Worm (Caenorhabditis elegans): ENCODE measurements around the gene T16G12.13.

Gene T16G12.13

ce11 chrIII:10069278-10069677 is 8.6 kb downstream of the T16G12.13 start, which contains the start of gene T16G12.6:
Gene T16G12.6, plus strand, starts transcription at chrIII:10069578.
- TF ChIP-seq ref-1 (GFP tag; conservative IDR thresholded peaks at IDR 0.05) (no peak), ztf-23 (GFP tag; IDR thresholded peaks at IDR 0.05) (no peak), ztf-29 (GFP tag; IDR thresholded peaks at IDR 0.05) (no peak), T22C8.4 (GFP tag; IDR thresholded peaks at IDR 0.05) (no peak), flt-1 (GFP tag; IDR thresholded peaks at IDR 0.05) (no peak), klf-2 (GFP tag; conservative IDR thresholded peaks at IDR 0.05) (no peak), med-1 (GFP tag; optimal IDR thresholded peaks at IDR 0.05; ENCODE audit: insufficient read depth) (no peak), cog-1 (tag; optimal IDR thresholded peaks at IDR 0.05) (no peak), tab-1 (GFP tag; IDR thresholded peaks at IDR 0.05) (no peak)

- TF ChIP-seq ztf-23 (GFP tag; IDR thresholded peaks at IDR 0.05) (no peak), ref-1 (GFP tag; conservative IDR thresholded peaks at IDR 0.05) (no peak), T22C8.4 (GFP tag; IDR thresholded peaks at IDR 0.05) (no peak), flt-1 (GFP tag; IDR thresholded peaks at IDR 0.05) (no peak)
Observed at ce11 chrIII:10076042-10076441, 15.4 kb downstream of the T16G12.13 start.

ce11 chrIII:10078151-10078550 is 17.5 kb downstream of the T16G12.13 start, which contains the start of gene T16G12.9:
Gene T16G12.9, minus strand, starts transcription at chrIII:10078251.
- TF ChIP-seq ztf-29 (GFP tag; IDR thresholded peaks at IDR 0.05) (no peak), tab-1 (GFP tag; IDR thresholded peaks at IDR 0.05) (no peak), klf-2 (GFP tag; conservative IDR thresholded peaks at IDR 0.05) (no peak), flt-1 (GFP tag; IDR thresholded peaks at IDR 0.05) (no peak)

- TF ChIP-seq T22C8.4 (GFP tag; IDR thresholded peaks at IDR 0.05), result no peak
- no peak for TF ChIP-seq ztf-29 (GFP tag; IDR thresholded peaks at IDR 0.05)
- no peak for TF ChIP-seq ref-1 (GFP tag; conservative IDR thresholded peaks at IDR 0.05)
- TF ChIP-seq med-1 (GFP tag; optimal IDR thresholded peaks at IDR 0.05; ENCODE audit: insufficient read depth), result no peak
- TF ChIP-seq cog-1 (tag; optimal IDR thresholded peaks at IDR 0.05), result no peak
- no peak for TF ChIP-seq klf-2 (GFP tag; conservative IDR thresholded peaks at IDR 0.05)
- no peak for TF ChIP-seq tab-1 (GFP tag; IDR thresholded peaks at IDR 0.05)
- no peak for TF ChIP-seq ztf-23 (GFP tag; IDR thresholded peaks at IDR 0.05)
- no peak for TF ChIP-seq flt-1 (GFP tag; IDR thresholded peaks at IDR 0.05)
Observed at ce11 chrIII:10078784-10079183, 18.1 kb downstream of the T16G12.13 start.

- TF ChIP-seq T22C8.4 (GFP tag; IDR thresholded peaks at IDR 0.05), result no peak
- no peak for TF ChIP-seq ref-1 (GFP tag; conservative IDR thresholded peaks at IDR 0.05)
- TF ChIP-seq med-1 (GFP tag; optimal IDR thresholded peaks at IDR 0.05; ENCODE audit: insufficient read depth), result no peak
- no peak for TF ChIP-seq flt-1 (GFP tag; IDR thresholded peaks at IDR 0.05)
- no peak for TF ChIP-seq ztf-23 (GFP tag; IDR thresholded peaks at IDR 0.05)
- no peak for TF ChIP-seq cog-1 (tag; optimal IDR thresholded peaks at IDR 0.05)
- TF ChIP-seq tab-1 (GFP tag; IDR thresholded peaks at IDR 0.05), result no peak
- TF ChIP-seq ztf-29 (GFP tag; IDR thresholded peaks at IDR 0.05), result no peak
- no peak for TF ChIP-seq klf-2 (GFP tag; conservative IDR thresholded peaks at IDR 0.05)
Observed at ce11 chrIII:10083242-10083641, 22.6 kb downstream of the T16G12.13 start, which contains the start of gene T16H12.3. Gene T16H12.3, minus strand, starts transcription at chrIII:10083292.

ce11 chrIII:10085103-10085502 is 24.4 kb downstream of the T16G12.13 start, which contains the start of gene T16H12.13:
Gene T16H12.13, plus strand, starts transcription at chrIII:10085403.
- no peak for TF ChIP-seq tab-1 (GFP tag; IDR thresholded peaks at IDR 0.05)
- TF ChIP-seq ref-1 (GFP tag; conservative IDR thresholded peaks at IDR 0.05), result no peak
- TF ChIP-seq ztf-23 (GFP tag; IDR thresholded peaks at IDR 0.05), result no peak
- no peak for TF ChIP-seq T22C8.4 (GFP tag; IDR thresholded peaks at IDR 0.05)
- no peak for TF ChIP-seq med-1 (GFP tag; optimal IDR thresholded peaks at IDR 0.05; ENCODE audit: insufficient read depth)
- TF ChIP-seq ztf-29 (GFP tag; IDR thresholded peaks at IDR 0.05), result no peak
- no peak for TF ChIP-seq flt-1 (GFP tag; IDR thresholded peaks at IDR 0.05)
- no peak for TF ChIP-seq cog-1 (tag; optimal IDR thresholded peaks at IDR 0.05)
- TF ChIP-seq klf-2 (GFP tag; conservative IDR thresholded peaks at IDR 0.05), result no peak

ce11 chrIII:10085574-10085973 is 24.9 kb downstream of the T16G12.13 start:
- TF ChIP-seq med-1 (GFP tag; optimal IDR thresholded peaks at IDR 0.05; ENCODE audit: insufficient read depth) (no peak), ref-1 (GFP tag; conservative IDR thresholded peaks at IDR 0.05) (no peak), tab-1 (GFP tag; IDR thresholded peaks at IDR 0.05) (no peak), ztf-23 (GFP tag; IDR thresholded peaks at IDR 0.05) (no peak), klf-2 (GFP tag; conservative IDR thresholded peaks at IDR 0.05) (no peak), flt-1 (GFP tag; IDR thresholded peaks at IDR 0.05) (no peak), T22C8.4 (GFP tag; IDR thresholded peaks at IDR 0.05) (no peak), ztf-29 (GFP tag; IDR thresholded peaks at IDR 0.05) (no peak), cog-1 (tag; optimal IDR thresholded peaks at IDR 0.05) (no peak)

ce11 chrIII:10085983-10086382 is 25.3 kb downstream of the T16G12.13 start, which contains the start of gene T16H12.2:
Gene T16H12.2, plus strand, starts transcription at chrIII:10086283.
- TF ChIP-seq flt-1 (GFP tag; IDR thresholded peaks at IDR 0.05) (no peak), cog-1 (tag; optimal IDR thresholded peaks at IDR 0.05) (no peak), med-1 (GFP tag; optimal IDR thresholded peaks at IDR 0.05; ENCODE audit: insufficient read depth) (no peak), ztf-29 (GFP tag; IDR thresholded peaks at IDR 0.05) (no peak), ref-1 (GFP tag; conservative IDR thresholded peaks at IDR 0.05) (no peak), ztf-23 (GFP tag; IDR thresholded peaks at IDR 0.05) (no peak), klf-2 (GFP tag; conservative IDR thresholded peaks at IDR 0.05) (no peak)

ce11 chrIII:10088508-10088981 is 27.9 kb downstream of the T16G12.13 start, which contains the start of gene hal-2:
Gene hal-2, minus strand, starts transcription at chrIII:10088931.
- TF ChIP-seq T22C8.4 (GFP tag; IDR thresholded peaks at IDR 0.05) (no peak), flt-1 (GFP tag; IDR thresholded peaks at IDR 0.05) (no peak), klf-2 (GFP tag; conservative IDR thresholded peaks at IDR 0.05) (no peak), ztf-29 (GFP tag; IDR thresholded peaks at IDR 0.05) (no peak), tab-1 (GFP tag; IDR thresholded peaks at IDR 0.05) (no peak), cog-1 (tag; optimal IDR thresholded peaks at IDR 0.05) (no peak), med-1 (GFP tag; optimal IDR thresholded peaks at IDR 0.05; ENCODE audit: insufficient read depth) (no peak), ztf-23 (GFP tag; IDR thresholded peaks at IDR 0.05) (no peak), ref-1 (GFP tag; conservative IDR thresholded peaks at IDR 0.05) (no peak)

ce11 chrIII:10090685-10091084 is 30.0 kb downstream of the T16G12.13 start, which contains the start of gene gtf-2H2C:
Gene gtf-2H2C, minus strand, starts transcription at chrIII:10090785.
- TF ChIP-seq ztf-23 (GFP tag; IDR thresholded peaks at IDR 0.05) (no peak), med-1 (GFP tag; optimal IDR thresholded peaks at IDR 0.05; ENCODE audit: insufficient read depth) (no peak), ref-1 (GFP tag; conservative IDR thresholded peaks at IDR 0.05) (no peak), tab-1 (GFP tag; IDR thresholded peaks at IDR 0.05) (no peak), klf-2 (GFP tag; conservative IDR thresholded peaks at IDR 0.05) (no peak), flt-1 (GFP tag; IDR thresholded peaks at IDR 0.05) (no peak), T22C8.4 (GFP tag; IDR thresholded peaks at IDR 0.05) (no peak), cog-1 (tag; optimal IDR thresholded peaks at IDR 0.05) (no peak), ztf-29 (GFP tag; IDR thresholded peaks at IDR 0.05) (no peak)
